Fruit fly (Drosophila melanogaster) whole organism, pupa: Measurements from ENCODE around the gene Pcp.

Experiments
- CG10348 ChIP-seq: fragments of 200-800 bp; sonication (Bioruptor generic); IDR thresholded peaks from 2 replicates; pipeline ENCODE4 v1.3.6; 2022; ENCODE audit warnings: missing biosample characterization, missing genetic modification characterization
- CG12605 ChIP-seq: fragments of 200-800 bp; sonication (Bioruptor generic); IDR thresholded peaks from 2 replicates; pipeline ENCODE4 v1.3.6; 2022; ENCODE audit warnings: missing biosample characterization, missing genetic modification characterization
- CG13204 ChIP-seq: fragments of 200-800 bp; sonication (Bioruptor generic); optimal IDR thresholded peaks from 2 replicates; lab custom pipeline; 2018; ENCODE audit warnings: missing biosample characterization, mild to moderate bottlenecking, missing genetic modification characterization, moderate library complexity
- CG14655 ChIP-seq: fragments of 200-800 bp; sonication (Bioruptor generic); optimal IDR thresholded peaks from 3 replicates; lab custom pipeline; 2017; ENCODE audit warnings: mild to moderate bottlenecking, missing biosample characterization, missing genetic modification reagents, missing genetic modification characterization
- CG15710 ChIP-seq: fragments of 200-800 bp; sonication (Bioruptor generic); optimal IDR thresholded peaks from 2 replicates; lab custom pipeline; 2018; ENCODE audit warnings: missing biosample characterization, mild to moderate bottlenecking, missing genetic modification characterization, moderate library complexity
- CG17806 ChIP-seq: fragments of 200-800 bp; sonication (Bioruptor generic); optimal IDR thresholded peaks from 2 replicates; lab custom pipeline; 2018; ENCODE audit warnings: missing biosample characterization, mild to moderate bottlenecking, missing genetic modification characterization, moderate library complexity
- CG32121 ChIP-seq: fragments of 200-800 bp; sonication (Bioruptor generic); IDR thresholded peaks from 2 replicates; pipeline ENCODE4 v1.3.6; 2022; ENCODE audit warnings: missing biosample characterization, missing genetic modification characterization
- CG34367 ChIP-seq: fragments of 200-800 bp; sonication (Bioruptor generic); optimal IDR thresholded peaks from 2 replicates; lab custom pipeline; 2018; ENCODE audit warnings: missing biosample characterization, mild to moderate bottlenecking, missing genetic modification characterization
- CG4496 ChIP-seq: fragments of 200-800 bp; sonication (Bioruptor generic); IDR thresholded peaks from 3 replicates; pipeline ENCODE4 v1.3.6; 2022; ENCODE audit warnings: missing biosample characterization, missing genetic modification characterization
- CG8159 ChIP-seq: fragments of 200-800 bp; sonication (Bioruptor generic); optimal IDR thresholded peaks from 3 replicates; lab custom pipeline; 2018; ENCODE audit warnings: missing biosample characterization, mild to moderate bottlenecking, missing genetic modification characterization, moderate library complexity
- CG8301 ChIP-seq: fragments of 200-800 bp; sonication (Bioruptor generic); optimal IDR thresholded peaks from 2 replicates; lab custom pipeline; 2018; ENCODE audit warnings: missing biosample characterization, mild to moderate bottlenecking, missing genetic modification characterization
- CG9948 ChIP-seq: fragments of 200-800 bp; sonication (Bioruptor generic); optimal IDR thresholded peaks from 2 replicates; lab custom pipeline; 2018; ENCODE audit warnings: missing biosample characterization, mild to moderate bottlenecking, missing genetic modification characterization, moderate library complexity
- D1 ChIP-seq: fragments of 200-800 bp; sonication (Bioruptor generic); optimal IDR thresholded peaks from 2 replicates; lab custom pipeline; 2018; ENCODE audit warnings: missing biosample characterization, mild to moderate bottlenecking, missing genetic modification characterization, moderate library complexity
- EcR ChIP-seq: fragments of 200-800 bp; sonication (Bioruptor generic); optimal IDR thresholded peaks from 3 replicates; lab custom pipeline; 2019; ENCODE audit warnings: missing biosample characterization, missing genetic modification characterization, mild to moderate bottlenecking, moderate library complexity, missing genetic modification reagents
- Ets98B ChIP-seq: fragments of 200-800 bp; sonication (Bioruptor generic); IDR thresholded peaks from 2 replicates; pipeline ENCODE4 v1.3.6; 2022; ENCODE audit warnings: missing biosample characterization, missing genetic modification characterization
- Pif1A ChIP-seq: fragments of 200-800 bp; sonication (Bioruptor generic); optimal IDR thresholded peaks from 3 replicates; lab custom pipeline; 2016; ENCODE audit warnings: missing biosample characterization, missing genetic modification characterization
- Pif1B ChIP-seq: fragments of 200-800 bp; sonication (Bioruptor generic); optimal IDR thresholded peaks from 3 replicates; lab custom pipeline; 2016; ENCODE audit warnings: missing biosample characterization, missing genetic modification characterization
- Snoo ChIP-seq: fragments of 200-800 bp; sonication (Bioruptor generic); optimal IDR thresholded peaks from 3 replicates; lab custom pipeline; 2017; ENCODE audit warnings: missing biosample characterization, mild to moderate bottlenecking, missing genetic modification characterization, inconsistent platforms
- fd96Ca ChIP-seq: fragments of 200-800 bp; sonication (Bioruptor generic); IDR thresholded peaks from 3 replicates; pipeline ENCODE4 v1.3.6; 2022; ENCODE audit warnings: missing biosample characterization, missing genetic modification characterization
- gl ChIP-seq: fragments of 200-800 bp; sonication (Bioruptor generic); optimal IDR thresholded peaks from 2 replicates; lab custom pipeline; 2018; ENCODE audit warnings: missing biosample characterization, mild to moderate bottlenecking, missing genetic modification characterization
- rn ChIP-seq: fragments of 200-800 bp; sonication (Bioruptor generic); IDR thresholded peaks from 2 replicates; pipeline ENCODE4 v1.3.6; 2022; ENCODE audit warnings: missing biosample characterization, missing genetic modification characterization

The Pcp gene

DNA sequence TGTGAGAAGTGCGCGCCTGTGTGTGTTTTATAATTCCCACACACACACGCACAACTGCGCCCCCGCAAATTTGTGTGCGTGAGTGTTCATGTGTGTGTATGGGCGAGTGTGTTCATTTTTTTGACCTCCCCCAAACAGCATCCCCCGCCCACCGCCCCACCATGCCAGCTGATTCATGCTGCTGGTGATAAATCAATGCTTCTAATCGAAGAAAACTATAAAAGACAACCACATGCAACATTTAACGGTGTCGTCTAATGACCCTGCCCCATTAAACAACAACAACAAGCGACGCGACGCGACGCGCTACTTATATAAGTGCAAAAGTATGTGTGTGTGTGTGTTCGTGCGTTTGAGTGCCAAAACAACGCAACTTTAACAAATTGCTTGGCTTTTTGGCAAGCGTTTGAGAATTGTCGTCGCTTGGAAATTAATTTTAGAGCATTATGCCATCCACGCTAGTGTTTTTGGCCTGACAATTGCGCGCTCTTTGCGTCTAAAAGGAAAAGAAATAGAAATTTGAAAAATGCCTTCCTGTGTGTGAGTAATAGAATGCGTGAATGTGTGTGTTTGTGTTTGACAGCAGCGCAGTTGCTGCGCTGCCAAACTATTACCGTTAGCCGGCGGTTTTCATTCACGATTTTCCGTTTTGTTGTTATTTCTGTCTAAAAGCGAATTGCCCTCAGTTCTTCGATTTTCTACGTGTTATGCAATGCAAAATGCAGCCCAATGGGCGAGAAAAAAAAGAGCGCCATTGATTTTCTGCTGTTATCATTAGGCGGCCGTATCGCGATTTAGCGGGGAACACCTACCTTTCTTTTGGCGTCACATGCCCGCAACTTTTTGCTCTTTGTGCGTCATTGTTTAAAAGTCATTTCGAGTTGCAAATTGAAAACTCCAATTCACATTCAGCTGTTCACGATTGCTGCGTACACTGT, 17.2 kb downstream of the Pcp start:
- no peak for TF ChIP-seq CG13204 (GFP tag; lab: Kevin White, UChicago)
- TF ChIP-seq rn = no peak
- peak; percentile 77 for TF ChIP-seq EcR

dm6 chr2L:7039342-7039684, 17.8 kb downstream of the Pcp start:
- TF ChIP-seq Pif1A (GFP tag; lab: Kevin White, UChicago) (peak; percentile 71), fd96Ca (GFP tag; lab: Robert Waterston, UW) (peak; percentile 60; the same call in 1 of the 3 replicates), rn (peak; percentile 30; the same call in 1 of the 2 replicates), CG12605 (GFP tag; lab: Robert Waterston, UW) (no peak), gl (no peak), CG17806 (tag; lab: Kevin White, UChicago) (peak; percentile 33), CG8301 (peak; percentile 58), CG9948 (peak; percentile 49), CG14655 (GFP tag; lab: Kevin White, UChicago) (peak; percentile 67), CG13204 (GFP tag; lab: Kevin White, UChicago) (no peak), EcR (no peak), CG4496 (GFP tag; lab: Robert Waterston, UW) (peak; percentile 78), Ets98B (GFP tag; lab: Robert Waterston, UW) (peak; percentile 67), CG15710 (peak; percentile 5), CG32121 (GFP tag; lab: Robert Waterston, UW) (peak; percentile 77), CG8159 (peak; percentile 39), Pif1B (peak; percentile 17), Snoo (tag; lab: Kevin White, UChicago) (peak; percentile 66)

DNA sequence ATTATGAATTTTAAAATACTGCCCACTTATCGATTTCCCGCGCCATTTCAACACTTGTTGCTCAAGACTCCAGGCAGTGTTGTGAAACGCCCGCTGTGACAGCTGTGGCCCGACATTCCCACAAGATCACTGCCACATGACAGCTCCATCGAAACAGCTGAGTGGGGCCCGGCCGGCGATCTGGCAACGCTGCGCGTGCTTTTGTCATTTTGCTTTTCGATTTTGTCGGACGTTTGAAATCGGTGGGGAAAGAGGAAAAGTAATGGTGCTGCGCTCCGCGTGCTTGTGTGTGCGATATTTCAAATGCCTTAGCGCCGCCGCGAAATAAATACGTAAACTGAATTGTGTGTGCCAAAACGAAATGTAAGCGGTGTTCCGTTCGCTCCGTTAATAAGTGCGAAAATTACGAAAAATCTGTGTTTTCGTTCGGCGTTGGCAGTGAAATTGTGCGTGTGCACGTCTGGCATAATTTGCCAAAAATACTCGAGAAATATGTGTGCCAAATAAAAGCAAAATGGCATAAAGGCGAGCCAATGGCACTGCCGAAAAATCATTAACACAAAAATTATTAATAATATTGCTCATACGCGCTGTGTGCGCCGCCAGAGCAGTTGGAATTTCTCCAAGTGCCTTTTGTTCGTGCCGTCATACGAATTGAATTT, 20.8 kb downstream of the Pcp start:
- TF ChIP-seq Pif1B = peak; percentile 62
- no peak for TF ChIP-seq EcR
- TF ChIP-seq CG13204 (GFP tag; lab: Kevin White, UChicago) = no peak
- TF ChIP-seq Pif1A (GFP tag; lab: Kevin White, UChicago) = peak; percentile 63
- peak; percentile 30 for TF ChIP-seq D1
- no peak for TF ChIP-seq CG10348 (GFP tag; lab: Robert Waterston, UW)
- TF ChIP-seq CG34367 (tag; lab: Kevin White, UChicago) = no peak
- TF ChIP-seq CG8301 = peak; percentile 65
- peak; percentile 18 for TF ChIP-seq CG17806 (tag; lab: Kevin White, UChicago)
- peak; percentile 75 for TF ChIP-seq CG14655 (GFP tag; lab: Kevin White, UChicago)
- peak; percentile 75; the same call in 1 of the 2 replicates for TF ChIP-seq CG12605 (GFP tag; lab: Robert Waterston, UW)
- peak; percentile 40; the same call in 1 of the 2 replicates for TF ChIP-seq rn
- peak; percentile 66 for TF ChIP-seq CG4496 (GFP tag; lab: Robert Waterston, UW)
- peak; percentile 17 for TF ChIP-seq CG15710
- peak; percentile 29 for TF ChIP-seq CG9948
- TF ChIP-seq fd96Ca (GFP tag; lab: Robert Waterston, UW) = peak; percentile 70
- TF ChIP-seq gl = no peak
- peak; percentile 46 for TF ChIP-seq Ets98B (GFP tag; lab: Robert Waterston, UW)
- TF ChIP-seq CG32121 (GFP tag; lab: Robert Waterston, UW) = peak; percentile 81
- peak; percentile 15 for TF ChIP-seq CG8159
- TF ChIP-seq Snoo (tag; lab: Kevin White, UChicago) = peak; percentile 9

DNA sequence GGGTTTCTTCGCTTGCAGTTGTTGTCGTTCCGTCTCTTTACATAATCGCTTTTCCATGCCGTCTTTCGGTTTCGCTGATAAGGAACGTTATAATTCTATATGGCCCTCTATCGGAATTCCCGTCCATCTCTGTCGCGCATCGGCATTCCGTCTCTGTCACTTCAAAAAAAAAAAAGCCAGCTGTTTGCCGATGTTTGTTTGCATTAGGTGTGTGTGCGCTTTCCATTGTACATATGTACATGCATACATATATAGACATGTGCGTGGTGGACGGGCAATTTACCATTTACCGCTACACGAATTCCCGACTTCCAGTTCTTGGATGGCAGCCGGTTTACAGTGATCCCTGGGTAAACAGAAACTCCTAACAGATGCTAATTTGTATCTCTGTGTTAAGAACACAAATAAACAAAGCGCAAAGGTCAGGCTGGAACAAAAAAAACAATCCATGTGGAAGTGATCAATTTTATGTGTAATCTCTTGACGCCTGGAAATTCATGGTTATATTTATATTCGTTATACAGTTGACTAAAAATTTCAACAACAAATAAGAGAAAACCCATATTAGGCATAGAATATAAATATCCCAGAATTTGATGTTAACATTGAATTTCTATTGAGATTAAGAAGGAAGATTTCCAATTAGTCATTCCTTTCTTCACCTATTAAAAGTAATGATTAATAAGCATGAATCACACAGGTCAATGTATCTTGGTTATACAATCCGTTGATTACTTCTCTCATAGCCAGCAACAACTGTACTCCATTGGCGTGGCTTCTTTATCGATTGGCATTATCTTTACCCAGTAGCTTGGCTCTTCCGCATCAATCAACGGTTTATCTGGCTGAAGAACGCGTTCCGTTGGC, 21.8 kb downstream of the Pcp start:
- TF ChIP-seq EcR (no peak), CG13204 (GFP tag; lab: Kevin White, UChicago) (no peak), CG15710 (peak; percentile 19), CG32121 (GFP tag; lab: Robert Waterston, UW) (no peak), Ets98B (GFP tag; lab: Robert Waterston, UW) (peak; percentile 38; the same call in 1 of the 2 replicates), CG12605 (GFP tag; lab: Robert Waterston, UW) (no peak), CG8301 (peak; percentile 72), Snoo (tag; lab: Kevin White, UChicago) (peak; percentile 30), CG10348 (GFP tag; lab: Robert Waterston, UW) (no peak), Pif1B (peak; percentile 26), CG9948 (peak; percentile 20), fd96Ca (GFP tag; lab: Robert Waterston, UW) (peak; percentile 34; the same call in 2 of the 3 replicates), CG17806 (tag; lab: Kevin White, UChicago) (no peak), rn (no peak), Pif1A (GFP tag; lab: Kevin White, UChicago) (peak; percentile 57), gl (no peak), CG8159 (peak; percentile 52), CG4496 (GFP tag; lab: Robert Waterston, UW) (peak; percentile 32; the same call in 1 of the 3 replicates), CG14655 (GFP tag; lab: Kevin White, UChicago) (peak; percentile 69), D1 (no peak), CG34367 (tag; lab: Kevin White, UChicago) (no peak)
- TF ChIP-seq, all 21 proteins: peak for 11
